Worm (Caenorhabditis elegans) whole organism, L1 larva: ENCODE measurements around the gene ZK1193.2.

Source experiments
- blmp-1 ChIP-seq: fragments of 150-350 bp; optimal IDR thresholded peaks from 2 replicates; lab custom pipeline; 2014; ENCODE audit warnings: missing biosample characterization, missing genetic modification characterization
- elt-3 ChIP-seq, 6 experiments: fragments of 150-350 bp in 1 of 6; sonication (generic microtip); optimal IDR thresholded peaks; 2 replicates each; lab custom pipeline; 2017 to 2018; ENCODE audit warnings: missing biosample characterization in 6 of 6, missing genetic modification characterization in 6 of 6, inconsistent platforms in 1 of 6
- ets-5 ChIP-seq: fragments of 200-800 bp; sonication (Bioruptor generic); IDR thresholded peaks from 2 replicates; pipeline ENCODE4 v1.3.6; 2022; ENCODE audit warnings: missing genetic modification characterization, missing compliant biosample characterization
- fos-1 ChIP-seq: fragments of 150-350 bp; optimal IDR thresholded peaks from 2 replicates; lab custom pipeline; 2014; ENCODE audit warnings: missing biosample characterization, missing genetic modification characterization
- jun-1 ChIP-seq: fragments of 150-350 bp; optimal IDR thresholded peaks from 2 replicates; lab custom pipeline; 2014; ENCODE audit warnings: missing biosample characterization, missing genetic modification reagents, missing genetic modification characterization
- mdl-1 ChIP-seq, 2 experiments: fragments of 150-350 bp; optimal IDR thresholded peaks; 2 replicates each; lab custom pipeline; 2014 to 2017; ENCODE audit warnings: missing biosample characterization in 2 of 2, missing genetic modification characterization in 2 of 2, inconsistent platforms in 1 of 2
- nhr-11 ChIP-seq: fragments of 150-350 bp; optimal IDR thresholded peaks from 2 replicates; lab custom pipeline; 2014; ENCODE audit warnings: missing biosample characterization, missing genetic modification characterization
- skn-1 ChIP-seq: fragments of 150-350 bp; optimal IDR thresholded peaks from 2 replicates; lab custom pipeline; 2014; ENCODE audit warnings: missing biosample characterization, missing genetic modification characterization
- tbx-2 ChIP-seq: sonication (generic microtip); optimal IDR thresholded peaks from 2 replicates; lab custom pipeline; 2016; ENCODE audit warnings: missing genetic modification characterization, missing compliant biosample characterization
- zag-1 ChIP-seq: fragments of 150-350 bp; optimal IDR thresholded peaks from 2 replicates; lab custom pipeline; 2014; ENCODE audit warnings: missing biosample characterization, missing genetic modification characterization
- ztf-11 ChIP-seq, 2 experiments: sonication (generic microtip); optimal IDR thresholded peaks; 2 replicates each; lab custom pipeline; 2016 to 2017; ENCODE audit warnings: missing genetic modification characterization in 2 of 2, missing biosample characterization in 1 of 2, missing compliant biosample characterization in 1 of 2

- TF ChIP-seq tbx-2 (tag; lab: Kevin White, UChicago) (no peak), zag-1 (tag; lab: Kevin White, UChicago) (no peak), mdl-1 (tag; optimal IDR thresholded peaks at IDR 0.05; lab: Kevin White, UChicago) (no peak), jun-1 (no peak), nhr-11 (tag; lab: Kevin White, UChicago) (no peak), skn-1 (no peak), fos-1 (no peak), blmp-1 (tag; lab: Kevin White, UChicago) (no peak), elt-3 (tag; optimal IDR thresholded peaks at IDR 0.05; lab: Kevin White, UChicago) (no peak), ztf-11 (tag; optimal IDR thresholded peaks at IDR 0.05; lab: Kevin White, UChicago) (no peak), ets-5 (GFP tag; lab: Robert Waterston, UW) (no peak)
Measured at ce11 chrX:380505-380904, 44.9 kb downstream of the ZK1193.2 start, which contains the start of gene R04A9.3.
